Fruit fly (Drosophila melanogaster): ENCODE measurements around the gene Sem1.

DNA sequence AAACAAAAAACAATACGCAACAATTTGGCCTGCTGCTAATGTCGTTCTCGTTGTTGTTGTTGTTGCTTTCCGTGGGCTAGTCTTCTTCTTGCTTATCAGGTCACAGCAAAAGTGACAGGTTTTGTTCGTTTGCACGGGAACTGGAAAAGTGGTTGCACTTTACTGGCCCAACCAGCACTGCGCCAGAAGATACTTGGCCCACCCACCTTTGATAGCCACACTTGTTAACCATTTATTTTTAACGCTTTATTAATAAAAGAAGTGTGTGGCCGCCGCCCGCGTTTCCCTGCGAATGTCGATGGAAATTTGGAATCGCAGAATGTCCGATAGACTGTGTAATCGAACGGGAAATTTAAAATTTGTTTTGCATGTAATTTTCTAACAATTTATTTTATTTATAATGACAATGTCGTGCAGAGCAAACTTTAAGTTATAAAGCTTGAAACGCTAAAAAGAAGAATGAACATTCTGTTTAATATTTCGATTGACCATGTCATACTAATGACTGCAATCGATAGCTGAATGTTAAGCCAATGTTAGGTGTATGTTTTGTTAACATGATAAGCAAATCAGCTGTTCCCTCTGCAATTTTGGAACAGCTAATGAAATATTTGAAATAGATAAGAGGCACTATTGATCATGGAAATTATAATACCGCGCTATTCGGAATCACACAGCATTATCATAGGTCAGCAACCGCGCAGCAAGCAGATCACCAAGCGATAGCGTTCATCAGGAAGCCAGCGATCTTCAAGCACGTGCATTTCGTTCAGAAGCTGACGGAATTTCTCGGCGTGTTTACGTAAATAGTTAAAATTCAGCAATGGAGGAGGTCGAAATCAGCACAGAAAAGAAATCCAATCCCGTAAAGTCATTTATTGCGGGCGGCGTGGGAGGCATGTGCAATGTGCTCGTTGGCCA is 36.5 kb upstream of the Sem1 start, which contains the start of the genes CG31908 and MME1:
- TF ChIP-seq CG6808 (GFP tag; optimal IDR thresholded peaks at IDR 0.05), result no peak
- no peak for TF ChIP-seq Hr38 (GFP tag; optimal IDR thresholded peaks at IDR 0.05)
- TF ChIP-seq Eip93F (GFP tag; optimal IDR thresholded peaks at IDR 0.05), result no peak
- TF ChIP-seq lz (GFP tag; optimal IDR thresholded peaks at IDR 0.05), result peak; percentile 38
- peak; percentile 27 for TF ChIP-seq OdsH (GFP tag; optimal IDR thresholded peaks at IDR 0.05)
- TF ChIP-seq Sox15 (GFP tag; optimal IDR thresholded peaks at IDR 0.05), result no peak
- no peak for TF ChIP-seq Sox102F (GFP tag; optimal IDR thresholded peaks at IDR 0.05)
- TF ChIP-seq fd85E (GFP tag; optimal IDR thresholded peaks at IDR 0.05), result no peak
- no peak for TF ChIP-seq CG11762 (GFP tag; optimal IDR thresholded peaks at IDR 0.05; ENCODE audit: insufficient read depth)
- no peak for TF ChIP-seq CG6854 (GFP tag; optimal IDR thresholded peaks at IDR 0.05)
- TF ChIP-seq CG32006 (GFP tag; optimal IDR thresholded peaks at IDR 0.05), result no peak
